Worm (Caenorhabditis elegans) whole organism, L4 larva: ENCODE results near the gene mpc-1.

Source experiments
- F26F4.8 ChIP-seq: fragments of 200-800 bp; sonication (Bioruptor generic); conservative IDR thresholded peaks from 2 replicates; pipeline ENCODE4 v1.3.6; 2022; ENCODE audit warnings: missing genetic modification characterization, missing compliant biosample characterization
- R02D3.7 ChIP-seq: fragments of 150-350 bp; sonication (generic microtip); optimal IDR thresholded peaks from 3 replicates; lab custom pipeline; 2014; ENCODE audit warnings: missing biosample characterization, missing genetic modification characterization
- ZK546.5 ChIP-seq, 2 experiments: sonication (generic microtip); optimal IDR thresholded peaks; 2 replicates each; lab custom pipeline; 2017; ENCODE audit warnings: missing biosample characterization in 2 of 2, missing genetic modification characterization in 2 of 2
- ceh-82 ChIP-seq: sonication (generic microtip); optimal IDR thresholded peaks from 2 replicates; lab custom pipeline; 2017; ENCODE audit warnings: missing biosample characterization, missing genetic modification characterization
- dpl-1 ChIP-seq: fragments of 150-350 bp; optimal IDR thresholded peaks from 2 replicates; lab custom pipeline; 2014; ENCODE audit warnings: missing biosample characterization, missing genetic modification reagents, missing genetic modification characterization
- egl-43 ChIP-seq: fragments of 200-800 bp; sonication (Bioruptor generic); IDR thresholded peaks from 2 replicates; pipeline ENCODE4 v1.3.6; 2022; ENCODE audit warnings: missing genetic modification reagents, missing genetic modification characterization, missing compliant biosample characterization
- gei-8 ChIP-seq: fragments of 200-800 bp; sonication (Bioruptor generic); optimal IDR thresholded peaks from 2 replicates; lab custom pipeline; 2018; ENCODE audit warnings: mild to moderate bottlenecking, missing genetic modification characterization, missing compliant biosample characterization
- lim-7 ChIP-seq: fragments of 200-800 bp; sonication (Bioruptor generic); IDR thresholded peaks from 2 replicates; pipeline ENCODE4 v1.3.6; 2022; ENCODE audit warnings: missing genetic modification characterization, missing compliant biosample characterization
- mdl-1 ChIP-seq, 2 experiments: fragments of 150-350 bp in 1 of 2; sonication (generic microtip) in 1 of 2; optimal IDR thresholded peaks; 2 replicates each; lab custom pipeline; 2014 to 2017; ENCODE audit warnings: missing biosample characterization in 2 of 2, missing genetic modification characterization in 2 of 2
- mdt-29 ChIP-seq: fragments of 200-800 bp; sonication (Bioruptor generic); IDR thresholded peaks from 2 replicates; pipeline ENCODE4 v1.3.6; 2022; ENCODE audit warnings: missing genetic modification reagents, missing genetic modification characterization, missing compliant biosample characterization
- pha-4 ChIP-seq, 2 experiments: fragments of 150-350 bp in 1 of 2; fragments of 200-800 bp in 1 of 2; sonication (Bioruptor generic) in 1 of 2; IDR thresholded peaks in 1 of 2; optimal IDR thresholded peaks in 1 of 2; 2 replicates each; pipeline versions ENCODE4 v1.3.6 to Lab custom; 2014 to 2022; ENCODE audit warnings: missing genetic modification characterization in 2 of 2, missing genetic modification reagents in 2 of 2, missing biosample characterization in 1 of 2, missing compliant biosample characterization in 1 of 2
- set-16 ChIP-seq: fragments of 200-800 bp; sonication (Bioruptor generic); IDR thresholded peaks from 2 replicates; pipeline ENCODE4 v1.3.6; 2022; ENCODE audit warnings: missing genetic modification reagents, missing genetic modification characterization, missing compliant biosample characterization
- ztf-11 ChIP-seq: fragments of 150-350 bp; optimal IDR thresholded peaks from 2 replicates; lab custom pipeline; 2014; ENCODE audit warnings: missing biosample characterization, missing genetic modification characterization

DNA sequence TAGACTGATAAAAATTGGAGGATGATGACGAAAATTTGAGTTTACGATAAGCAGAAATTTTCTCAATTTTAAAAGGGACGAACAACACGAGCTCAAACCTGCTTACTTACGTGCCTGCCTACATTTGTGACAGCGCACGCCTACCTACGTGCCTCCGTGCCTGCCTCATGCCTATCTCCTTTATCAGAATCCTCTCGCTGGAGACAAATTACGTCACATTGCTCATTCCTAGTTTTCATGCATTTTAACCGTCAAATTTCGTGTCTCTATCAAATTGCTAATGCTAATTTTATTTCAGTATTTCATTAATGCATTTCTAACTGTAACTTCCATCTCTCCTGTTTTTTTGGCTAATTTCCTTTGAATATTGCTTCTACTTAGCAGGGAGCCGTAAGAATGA lies 31.9 kb upstream of the mpc-1 start, which contains the start of gene pals-27:
- TF ChIP-seq mdl-1 (tag; optimal IDR thresholded peaks at IDR 0.05; lab: Kevin White, UChicago) (no peak), dpl-1 (GFP tag; lab: Kevin White, UChicago) (no peak), F26F4.8 (GFP tag; lab: Robert Waterston, UW) (no peak), ZK546.5 (tag; optimal IDR thresholded peaks at IDR 0.05; lab: Kevin White, UChicago) (no peak), set-16 (no peak), R02D3.7 (tag; lab: Kevin White, UChicago) (no peak), pha-4 (GFP tag; IDR thresholded peaks at IDR 0.05; lab: Robert Waterston, UW) (no peak), pha-4 (tag; optimal IDR thresholded peaks at IDR 0.05; lab: Kevin White, UChicago) (no peak), ceh-82 (tag; lab: Kevin White, UChicago) (no peak), gei-8 (GFP tag; lab: Kevin White, UChicago) (no peak), mdt-29 (no peak), lim-7 (GFP tag; lab: Robert Waterston, UW) (no peak), ztf-11 (no peak), egl-43 (GFP tag; lab: Robert Waterston, UW) (no peak)
